Fruit fly (Drosophila melanogaster) whole organism, adult: ENCODE data around the gene EMC2B.

Source experiments
- CG11617 ChIP-seq: fragments of 200-800 bp; sonication (Bioruptor generic); optimal IDR thresholded peaks from 2 replicates; lab custom pipeline; 2017; ENCODE audit warnings: mild to moderate bottlenecking, missing biosample characterization, missing genetic modification reagents, missing genetic modification characterization
- CG12768 ChIP-seq: fragments of 200-800 bp; sonication (Bioruptor generic); optimal IDR thresholded peaks from 2 replicates; lab custom pipeline; 2017; ENCODE audit warnings: missing biosample characterization, missing genetic modification characterization, mild to moderate bottlenecking, moderate library complexity, missing genetic modification reagents
- CG14711 ChIP-seq: fragments of 200-800 bp; sonication (Bioruptor generic); optimal IDR thresholded peaks from 2 replicates; lab custom pipeline; 2018; ENCODE audit warnings: missing biosample characterization, mild to moderate bottlenecking, missing genetic modification characterization, moderate library complexity
- CG1620 ChIP-seq: fragments of 200-800 bp; sonication (Bioruptor generic); optimal IDR thresholded peaks from 2 replicates; lab custom pipeline; 2016; ENCODE audit warnings: missing biosample characterization, missing genetic modification characterization
- CG33017 ChIP-seq: fragments of 200-800 bp; sonication (Bioruptor generic); optimal IDR thresholded peaks from 2 replicates; lab custom pipeline; 2018; ENCODE audit warnings: missing biosample characterization, mild to moderate bottlenecking, missing genetic modification characterization, moderate library complexity
- CG5204 ChIP-seq: fragments of 200-800 bp; sonication (Bioruptor generic); optimal IDR thresholded peaks from 2 replicates; lab custom pipeline; 2016; ENCODE audit warnings: missing biosample characterization, missing genetic modification characterization
- CG7045 ChIP-seq: fragments of 200-800 bp; sonication (Bioruptor generic); optimal IDR thresholded peaks from 2 replicates; lab custom pipeline; 2017; ENCODE audit warnings: missing biosample characterization, mild to moderate bottlenecking, missing genetic modification characterization
- CG7101 ChIP-seq: fragments of 200-800 bp; sonication (Bioruptor generic); optimal IDR thresholded peaks from 2 replicates; lab custom pipeline; 2018; ENCODE audit warnings: missing biosample characterization, mild to moderate bottlenecking, missing genetic modification characterization, moderate library complexity
- Clk ChIP-seq: fragments of 200-800 bp; sonication (Bioruptor generic); optimal IDR thresholded peaks from 2 replicates; lab custom pipeline; 2017; ENCODE audit warnings: missing biosample characterization, missing genetic modification characterization
- Crg-1 ChIP-seq: fragments of 200-800 bp; sonication (Bioruptor generic); optimal IDR thresholded peaks from 2 replicates; lab custom pipeline; 2016; ENCODE audit warnings: missing biosample characterization, missing genetic modification characterization
- Hr96 ChIP-seq: fragments of 200-800 bp; sonication (Bioruptor generic); optimal IDR thresholded peaks from 2 replicates; lab custom pipeline; 2016; ENCODE audit warnings: missing biosample characterization, missing genetic modification characterization
- Mnt ChIP-seq: fragments of 200-800 bp; sonication (Bioruptor generic); optimal IDR thresholded peaks from 2 replicates; lab custom pipeline; 2016; ENCODE audit warnings: missing biosample characterization, mild to moderate bottlenecking, missing genetic modification characterization
- bab1 ChIP-seq: fragments of 200-800 bp; sonication (Bioruptor generic); optimal IDR thresholded peaks from 3 replicates; lab custom pipeline; 2019; ENCODE audit warnings: missing biosample characterization, mild to moderate bottlenecking, missing genetic modification characterization, moderate library complexity
- cic ChIP-seq: fragments of 200-800 bp; sonication (Bioruptor generic); optimal IDR thresholded peaks from 2 replicates; lab custom pipeline; 2017; ENCODE audit warnings: missing biosample characterization, mild to moderate bottlenecking, missing genetic modification characterization, moderate library complexity
- cnc ChIP-seq, 2 experiments: fragments of >200 bp; optimal IDR thresholded peaks; 2 replicates each; lab custom pipeline; 2017
- kay ChIP-seq: fragments of 200-800 bp; sonication (Bioruptor generic); peaks from one replicate; lab custom pipeline; 2016; ENCODE audit warnings: missing biosample characterization, missing genetic modification characterization, borderline replicate concordance
- ovo ChIP-seq: fragments of 200-800 bp; sonication (Bioruptor generic); optimal IDR thresholded peaks from 2 replicates; lab custom pipeline; 2016; ENCODE audit warnings: missing biosample characterization, missing genetic modification characterization
- pad ChIP-seq: fragments of 200-800 bp; sonication (Bioruptor generic); optimal IDR thresholded peaks from 3 replicates; lab custom pipeline; 2017; ENCODE audit warnings: missing biosample characterization, missing genetic modification characterization, mild to moderate bottlenecking, moderate library complexity, missing genetic modification reagents
- tj ChIP-seq: fragments of 200-800 bp; sonication (Bioruptor generic); optimal IDR thresholded peaks from 3 replicates; lab custom pipeline; 2017; ENCODE audit warnings: missing biosample characterization, mild to moderate bottlenecking, missing genetic modification characterization, moderate library complexity
- toe ChIP-seq: fragments of 200-800 bp; sonication (Bioruptor generic); optimal IDR thresholded peaks from 2 replicates; lab custom pipeline; 2016; ENCODE audit warnings: missing biosample characterization, missing genetic modification characterization

The EMC2B gene

DNA sequence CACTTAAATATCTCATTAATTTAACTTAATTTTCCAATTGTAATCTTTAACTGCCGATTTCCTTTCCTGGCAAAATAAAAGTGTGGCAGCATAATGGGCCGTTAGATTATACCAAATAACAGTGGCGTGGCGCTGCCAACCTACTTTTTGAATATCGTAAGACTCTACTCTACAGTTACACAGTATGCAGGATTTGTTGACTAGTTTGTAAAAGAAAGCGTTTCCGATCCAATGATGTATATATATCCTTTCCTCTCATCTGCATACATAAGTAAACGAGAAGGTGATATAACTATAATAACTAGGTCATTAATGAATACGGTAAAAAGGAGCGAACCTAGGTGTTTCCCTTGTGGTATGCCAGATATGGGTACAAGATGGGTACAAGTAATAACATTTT, at the start of gene EMC2B:
EMC2B (minus strand) TSS at position 98 of the 400 bp plus-strand sequence.
- TF ChIP-seq kay (GFP tag; lab: Kevin White, UChicago), result no peak
- no peak for TF ChIP-seq Clk (GFP tag; lab: Kevin White, UChicago)
- TF ChIP-seq toe (GFP tag; lab: Kevin White, UChicago), result peak; percentile 43
- TF ChIP-seq CG11617 (GFP tag; lab: Kevin White, UChicago), result no peak
- no peak for TF ChIP-seq cic (GFP tag; lab: Kevin White, UChicago)
- peak; percentile 52 for TF ChIP-seq CG5204
- peak; percentile 23 for TF ChIP-seq CG12768 (GFP tag; lab: Kevin White, UChicago)
- peak; percentile 60 for TF ChIP-seq bab1 (GFP tag; lab: Kevin White, UChicago)
- no peak for TF ChIP-seq CG7045 (GFP tag; lab: Kevin White, UChicago)
- TF ChIP-seq Crg-1 (GFP tag; lab: Kevin White, UChicago), result no peak
- TF ChIP-seq CG33017 (tag; lab: Kevin White, UChicago), result peak; percentile 57
- TF ChIP-seq Hr96 (GFP tag; lab: Kevin White, UChicago), result peak; percentile 54
- peak; percentile 37 for TF ChIP-seq CG14711 (tag; lab: Kevin White, UChicago)
- peak; percentile 4 for TF ChIP-seq pad (GFP tag; lab: Kevin White, UChicago)
- peak; percentile 52 for TF ChIP-seq CG7101
- peak; percentile 24 for TF ChIP-seq Mnt (GFP tag; lab: Kevin White, UChicago)
- peak; percentile 70 for TF ChIP-seq ovo
- TF ChIP-seq tj, result no peak
- TF ChIP-seq CG1620 (GFP tag; lab: Kevin White, UChicago), result peak; percentile 5
- TF ChIP-seq cnc (optimal IDR thresholded peaks at IDR 0.05; lab: Kevin White, UChicago), result no peak

DNA sequence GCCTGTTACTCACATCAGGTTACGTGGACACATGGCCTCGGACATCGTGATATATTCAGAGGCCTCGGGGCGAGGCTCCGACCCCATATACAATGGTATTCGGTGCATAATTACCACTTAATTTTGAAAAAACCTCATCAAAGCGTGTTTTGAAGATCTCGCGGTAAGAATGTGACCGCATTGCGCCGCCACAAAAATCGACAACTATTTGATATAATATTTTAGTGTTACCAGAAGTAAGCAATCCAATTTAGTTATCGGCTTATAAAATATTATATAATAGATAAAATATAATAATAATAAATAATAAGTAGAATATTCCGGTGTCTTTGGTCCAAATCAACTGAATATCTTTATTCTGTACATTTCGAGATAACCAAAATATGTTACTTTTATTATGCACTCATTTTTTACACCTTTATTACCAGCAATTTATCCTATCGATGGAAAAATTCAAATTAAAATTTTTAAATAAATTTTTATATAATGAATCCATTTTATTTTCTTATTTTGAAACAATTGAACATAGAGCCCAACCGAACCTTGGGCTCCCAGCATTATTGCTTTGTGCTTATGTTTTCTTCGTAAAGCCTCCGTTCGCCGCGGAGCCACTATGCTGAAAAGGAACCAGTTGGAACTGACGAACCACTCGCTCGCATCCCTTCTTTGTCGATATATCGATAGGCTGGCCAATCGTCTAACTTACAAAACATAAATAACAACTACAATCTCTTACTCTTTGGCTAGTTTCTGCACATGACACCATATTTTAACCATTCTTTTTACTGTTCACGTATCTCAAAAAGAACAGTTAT, 48.5 kb upstream of the EMC2B start, which contains the start of the genes CG18213 and Trm7-32:
CG18213 (minus strand) TSS at position 211 of the 815 bp plus-strand sequence.
Trm7-32 (plus strand) TSS at position 690 of the 815 bp plus-strand sequence.
- peak; percentile 48 for TF ChIP-seq Mnt (GFP tag; lab: Kevin White, UChicago)
- no peak for TF ChIP-seq CG5204
- TF ChIP-seq bab1 (GFP tag; lab: Kevin White, UChicago), result peak; percentile 2
- TF ChIP-seq tj, result peak; percentile 2
- peak; percentile 19 for TF ChIP-seq toe (GFP tag; lab: Kevin White, UChicago)
- TF ChIP-seq CG33017 (tag; lab: Kevin White, UChicago), result no peak

DNA sequence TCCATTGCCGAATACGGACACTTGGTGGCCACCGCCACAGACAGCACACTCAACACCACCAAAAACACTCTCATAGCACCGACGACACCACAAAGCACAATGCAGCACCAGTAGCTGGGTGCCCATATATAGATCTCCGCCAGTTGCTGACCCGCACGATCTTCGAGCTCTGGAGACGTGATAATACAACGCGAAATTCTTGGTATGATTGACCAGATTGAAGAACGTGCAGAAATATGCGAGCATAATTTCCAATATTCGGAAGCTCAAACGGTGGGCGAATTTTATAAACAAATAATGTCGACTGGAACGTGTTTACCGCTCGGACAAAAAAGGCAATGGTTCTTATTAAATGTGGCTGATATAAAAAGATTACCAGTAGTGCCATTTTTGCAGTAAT, 44.3 kb upstream of the EMC2B start, which contains the start of gene CG4009:
CG4009 (minus strand) TSS at position 101 of the 400 bp plus-strand sequence.
- TF ChIP-seq CG11617 (GFP tag; lab: Kevin White, UChicago), result no peak
- no peak for TF ChIP-seq CG5204
- no peak for TF ChIP-seq Clk (GFP tag; lab: Kevin White, UChicago)

DNA sequence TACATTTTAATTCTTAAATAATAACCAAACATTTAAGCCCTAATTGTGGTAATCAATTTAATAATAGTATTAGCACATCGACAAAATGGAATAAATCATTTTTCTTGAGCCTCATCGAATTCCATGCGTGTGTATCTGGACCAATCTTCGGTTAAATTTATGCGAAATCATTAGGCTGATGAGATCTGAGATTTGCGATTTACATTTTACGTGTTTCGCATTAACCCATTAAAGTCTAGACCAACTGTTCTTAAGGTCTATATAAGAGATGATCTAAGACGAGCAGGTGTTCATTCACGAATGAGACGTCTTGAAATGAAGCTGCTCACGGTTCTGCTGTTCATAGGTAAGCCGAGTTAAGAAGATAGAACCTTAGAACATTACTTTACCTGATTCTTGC, 39.8 kb upstream of the EMC2B start, which contains the start of gene CG31268:
CG31268 (plus strand) TSS at position 301 of the 400 bp plus-strand sequence.
- TF ChIP-seq pad (GFP tag; lab: Kevin White, UChicago) (no peak), ovo (no peak), CG5204 (no peak), Crg-1 (GFP tag; lab: Kevin White, UChicago) (no peak), CG11617 (GFP tag; lab: Kevin White, UChicago) (no peak), bab1 (GFP tag; lab: Kevin White, UChicago) (no peak), cic (GFP tag; lab: Kevin White, UChicago) (no peak), Hr96 (GFP tag; lab: Kevin White, UChicago) (no peak), CG12768 (GFP tag; lab: Kevin White, UChicago) (no peak), tj (no peak), cnc (optimal IDR thresholded peaks at IDR 0.05; lab: Kevin White, UChicago) (no peak), CG33017 (tag; lab: Kevin White, UChicago) (no peak), CG7101 (no peak), CG14711 (tag; lab: Kevin White, UChicago) (no peak), toe (GFP tag; lab: Kevin White, UChicago) (no peak), kay (GFP tag; lab: Kevin White, UChicago) (no peak), Mnt (GFP tag; lab: Kevin White, UChicago) (no peak), Clk (GFP tag; lab: Kevin White, UChicago) (no peak), CG1620 (GFP tag; lab: Kevin White, UChicago) (no peak)

DNA sequence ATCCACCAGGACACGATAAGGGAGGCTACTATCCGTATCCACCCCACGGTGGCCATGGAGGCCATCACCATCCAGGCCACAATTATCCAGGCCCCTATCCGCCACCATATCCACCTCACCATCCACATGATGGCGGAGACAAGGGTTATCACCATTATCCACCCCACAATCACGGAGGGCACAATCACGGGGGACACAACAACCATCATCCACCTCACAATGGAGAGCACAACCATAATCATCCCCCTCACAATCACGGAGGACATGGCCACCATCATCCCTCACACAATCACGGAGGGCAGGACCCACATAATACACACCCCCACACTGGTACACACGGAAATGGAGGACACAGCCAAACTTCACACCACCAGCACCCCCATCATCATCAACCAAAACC, 38.1 kb upstream of the EMC2B start:
- TF ChIP-seq bab1 (GFP tag; lab: Kevin White, UChicago) (no peak), CG33017 (tag; lab: Kevin White, UChicago) (no peak), ovo (no peak), Mnt (GFP tag; lab: Kevin White, UChicago) (no peak), Clk (GFP tag; lab: Kevin White, UChicago) (no peak)

DNA sequence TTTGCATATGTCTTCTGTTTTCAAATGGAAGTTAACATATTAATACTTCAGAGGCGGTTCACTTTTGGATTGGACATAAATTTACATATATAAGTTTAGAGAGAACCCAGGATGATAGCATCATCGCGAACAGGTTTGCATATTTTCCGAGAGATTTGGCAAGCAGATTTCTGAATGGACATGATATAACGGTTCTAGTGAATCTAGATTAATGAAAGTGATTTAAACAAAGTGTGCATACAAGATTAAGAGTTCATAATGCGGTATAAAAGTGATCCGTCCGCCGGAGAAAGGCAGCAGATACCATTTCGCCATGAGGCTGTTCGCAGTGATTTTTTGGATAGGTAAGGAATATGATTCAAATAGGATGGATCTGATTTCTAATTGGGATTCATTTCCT, 36.7 kb upstream of the EMC2B start, which contains the start of gene CG5225:
CG5225 (plus strand) TSS at position 301 of the 400 bp plus-strand sequence.
- TF ChIP-seq CG14711 (tag; lab: Kevin White, UChicago), result no peak
- no peak for TF ChIP-seq CG1620 (GFP tag; lab: Kevin White, UChicago)
